Worm (Caenorhabditis elegans) whole organism, L3 larva: ENCODE data around the gene gln-6.
"Not testable (repeated sequence)": the region's sequence is repeated elsewhere in the genome, so short reads cannot be mapped to it uniquely, and the experiment has no call there.

Experiments
- R02D3.7 ChIP-seq: fragments of 150-350 bp; optimal IDR thresholded peaks from 2 replicates; lab custom pipeline; 2014; ENCODE audit warnings: missing biosample characterization, missing genetic modification characterization
- ZK546.5 ChIP-seq: sonication (generic microtip); optimal IDR thresholded peaks from 2 replicates; lab custom pipeline; 2017; ENCODE audit warnings: missing biosample characterization, missing genetic modification characterization
- ama-1 ChIP-seq: fragments of 150-350 bp; optimal IDR thresholded peaks from 2 replicates; lab custom pipeline; 2018
- ceh-16 ChIP-seq: sonication (generic microtip); optimal IDR thresholded peaks from 2 replicates; lab custom pipeline; 2017; ENCODE audit warnings: missing biosample characterization, missing genetic modification characterization
- ceh-28 ChIP-seq: fragments of 150-350 bp; optimal IDR thresholded peaks from 2 replicates; lab custom pipeline; 2014; ENCODE audit warnings: missing biosample characterization, missing genetic modification reagents, missing genetic modification characterization
- ceh-82 ChIP-seq: fragments of 150-350 bp; optimal IDR thresholded peaks from 2 replicates; lab custom pipeline; 2014; ENCODE audit warnings: missing biosample characterization, missing genetic modification characterization
- daf-12 ChIP-seq: fragments of 150-350 bp; optimal IDR thresholded peaks from 2 replicates; lab custom pipeline; 2014; ENCODE audit warnings: missing biosample characterization, missing genetic modification reagents, missing genetic modification characterization
- egl-27 ChIP-seq: sonication (generic microtip); optimal IDR thresholded peaks from 4 replicates; lab custom pipeline; 2017; ENCODE audit warnings: missing biosample characterization, missing genetic modification reagents, missing genetic modification characterization
- egl-5 ChIP-seq: fragments of 150-350 bp; optimal IDR thresholded peaks from 2 replicates; lab custom pipeline; 2017; ENCODE audit warnings: missing biosample characterization, missing genetic modification reagents, missing genetic modification characterization, inconsistent platforms
- elt-2 ChIP-seq: sonication (generic microtip); optimal IDR thresholded peaks from 2 replicates; lab custom pipeline; 2016; ENCODE audit warnings: missing genetic modification reagents, mild to moderate bottlenecking, missing genetic modification characterization, missing compliant biosample characterization
- elt-3 ChIP-seq, 3 experiments: fragments of 150-350 bp in 1 of 3; sonication (generic microtip) in 2 of 3; optimal IDR thresholded peaks; 2 replicates in 2 of 3; 4 replicates in 1 of 3; lab custom pipeline; 2014 to 2017; ENCODE audit warnings: missing biosample characterization in 3 of 3, missing genetic modification characterization in 3 of 3
- fkh-10 ChIP-seq: sonication (generic microtip); optimal IDR thresholded peaks from 2 replicates; lab custom pipeline; 2017; ENCODE audit warnings: missing biosample characterization, missing genetic modification reagents, missing genetic modification characterization
- fkh-2 ChIP-seq: fragments of 150-350 bp; optimal IDR thresholded peaks from 2 replicates; lab custom pipeline; 2014; ENCODE audit warnings: missing biosample characterization, missing genetic modification reagents, missing genetic modification characterization
- fos-1 ChIP-seq: fragments of 150-350 bp; optimal IDR thresholded peaks from 2 replicates; lab custom pipeline; 2014; ENCODE audit warnings: missing biosample characterization, missing genetic modification characterization
- hmg-11 ChIP-seq: sonication (generic microtip); optimal IDR thresholded peaks from 2 replicates; lab custom pipeline; 2016; ENCODE audit warnings: missing genetic modification characterization, missing compliant biosample characterization
- lin-15B ChIP-seq: fragments of 150-350 bp; optimal IDR thresholded peaks from 2 replicates; lab custom pipeline; 2014; ENCODE audit warnings: missing biosample characterization, missing genetic modification characterization
- lin-39 ChIP-seq: fragments of 150-350 bp; optimal IDR thresholded peaks from 2 replicates; lab custom pipeline; 2018; ENCODE audit warnings: missing biosample characterization, missing genetic modification reagents, missing genetic modification characterization
- mdl-1 ChIP-seq: fragments of 150-350 bp; optimal IDR thresholded peaks from 2 replicates; lab custom pipeline; 2014; ENCODE audit warnings: missing biosample characterization, missing genetic modification characterization
- mml-1 ChIP-seq: fragments of 150-350 bp; sonication (generic microtip); optimal IDR thresholded peaks from 3 replicates; lab custom pipeline; 2014; ENCODE audit warnings: missing biosample characterization, missing genetic modification characterization
- nfya-1 ChIP-seq: sonication (generic microtip); optimal IDR thresholded peaks from 2 replicates; lab custom pipeline; 2017; ENCODE audit warnings: missing genetic modification characterization, mild to moderate bottlenecking, missing compliant biosample characterization, antibody characterized with exemption, moderate library complexity; ENCODE audit not compliant: insufficient read depth
- nhr-11 ChIP-seq: fragments of 150-350 bp; optimal IDR thresholded peaks from 2 replicates; lab custom pipeline; 2014; ENCODE audit warnings: missing biosample characterization, missing genetic modification characterization
- nhr-12 ChIP-seq: fragments of 150-350 bp; optimal IDR thresholded peaks from 2 replicates; lab custom pipeline; 2014; ENCODE audit warnings: missing biosample characterization, missing genetic modification characterization
- nhr-23 ChIP-seq: fragments of 150-350 bp; optimal IDR thresholded peaks from 2 replicates; lab custom pipeline; 2014; ENCODE audit warnings: missing biosample characterization, missing genetic modification reagents, missing genetic modification characterization
- nhr-237 ChIP-seq: fragments of 150-350 bp; optimal IDR thresholded peaks from 2 replicates; lab custom pipeline; 2014; ENCODE audit warnings: missing biosample characterization, missing genetic modification characterization
- nhr-25 ChIP-seq: sonication (generic microtip); optimal IDR thresholded peaks from 2 replicates; lab custom pipeline; 2017; ENCODE audit warnings: missing biosample characterization, missing genetic modification characterization
- nhr-43 ChIP-seq: sonication (generic microtip); optimal IDR thresholded peaks from 2 replicates; lab custom pipeline; 2016; ENCODE audit warnings: mild to moderate bottlenecking, missing genetic modification characterization, missing compliant biosample characterization; ENCODE audit not compliant: poor library complexity, severe bottlenecking
- nhr-67 ChIP-seq: fragments of 150-350 bp; optimal IDR thresholded peaks from 2 replicates; lab custom pipeline; 2014; ENCODE audit warnings: missing biosample characterization, missing genetic modification characterization
- nhr-76 ChIP-seq: fragments of 150-350 bp; sonication (generic microtip); optimal IDR thresholded peaks from 5 replicates; lab custom pipeline; 2014; ENCODE audit warnings: missing biosample characterization, missing genetic modification characterization
- pha-4 ChIP-seq: fragments of 150-350 bp; optimal IDR thresholded peaks from 2 replicates; lab custom pipeline; 2014; ENCODE audit warnings: missing biosample characterization, missing genetic modification reagents, missing genetic modification characterization
- pqm-1 ChIP-seq: fragments of 150-350 bp; optimal IDR thresholded peaks from 2 replicates; lab custom pipeline; 2017; ENCODE audit warnings: missing biosample characterization, missing genetic modification characterization, inconsistent platforms
- sea-2 ChIP-seq: fragments of 150-350 bp; sonication (generic microtip); optimal IDR thresholded peaks from 4 replicates; lab custom pipeline; 2014; ENCODE audit warnings: missing biosample characterization, missing genetic modification reagents, missing genetic modification characterization
- skn-1 ChIP-seq: fragments of 150-350 bp; optimal IDR thresholded peaks from 2 replicates; lab custom pipeline; 2014; ENCODE audit warnings: missing biosample characterization, missing genetic modification characterization
- snpc-4 ChIP-seq: fragments of 150-350 bp; optimal IDR thresholded peaks from 2 replicates; lab custom pipeline; 2014; ENCODE audit warnings: missing biosample characterization, missing genetic modification characterization
- tbx-2 ChIP-seq: sonication (generic microtip); optimal IDR thresholded peaks from 2 replicates; lab custom pipeline; 2016; ENCODE audit warnings: mild to moderate bottlenecking, missing genetic modification characterization, missing compliant biosample characterization
- unc-39 ChIP-seq: sonication (generic microtip); optimal IDR thresholded peaks from 4 replicates; lab custom pipeline; 2017; ENCODE audit warnings: missing biosample characterization, missing genetic modification characterization
- unc-62 ChIP-seq: fragments of 150-350 bp; sonication (generic microtip); optimal IDR thresholded peaks from 4 replicates; lab custom pipeline; 2014; ENCODE audit warnings: missing biosample characterization, missing genetic modification reagents, missing genetic modification characterization
- zag-1 ChIP-seq: fragments of 150-350 bp; optimal IDR thresholded peaks from 2 replicates; lab custom pipeline; 2014; ENCODE audit warnings: missing biosample characterization, missing genetic modification characterization

gln-6 gene

ce11 chrIV:9740851-9741549 lies at the start of gene gln-6:
Gene gln-6, minus strand, starts transcription at chrIV:9740901.
- TF ChIP-seq ZK546.5 (tag; lab: Kevin White, UChicago); ceh-28; ceh-82 (tag; lab: Kevin White, UChicago): not testable (repeated sequence)
- TF ChIP-seq, all 47 proteins: peak for 0; not testable (repeated sequence) for 47

- TF ChIP-seq unc-62 (GFP tag; lab: Kevin White, UChicago), result no peak
- TF ChIP-seq egl-5 (tag; lab: Kevin White, UChicago), result no peak
- no peak for TF ChIP-seq elt-2 (tag; lab: Kevin White, UChicago)
- no peak for TF ChIP-seq egl-27
- no peak for TF ChIP-seq mdl-1 (tag; lab: Kevin White, UChicago)
- TF ChIP-seq nhr-76 (tag; lab: Kevin White, UChicago), result no peak
- no peak for TF ChIP-seq snpc-4 (tag; lab: Kevin White, UChicago)
- TF ChIP-seq pha-4 (tag; lab: Kevin White, UChicago), result no peak
- no peak for TF ChIP-seq nhr-12 (tag; lab: Kevin White, UChicago)
- no peak for TF ChIP-seq sea-2 (GFP tag; lab: Kevin White, UChicago)
- no peak for TF ChIP-seq nhr-23 (tag; lab: Kevin White, UChicago)
- no peak for TF ChIP-seq daf-12 (tag; lab: Kevin White, UChicago)
- TF ChIP-seq nfya-1, result no peak
- TF ChIP-seq lin-15B, result no peak
- TF ChIP-seq zag-1 (tag; lab: Kevin White, UChicago), result no peak
- no peak for TF ChIP-seq ceh-82 (tag; lab: Kevin White, UChicago)
Observed at ce11 chrIV:9789496-9789895, 48.8 kb upstream of the gln-6 start, which contains the start of gene T13F2.4. Gene T13F2.4, plus strand, starts transcription at chrIV:9789796.

- no peak for TF ChIP-seq fkh-10 (GFP tag; lab: Kevin White, UChicago)
- no peak for TF ChIP-seq nhr-11 (tag; lab: Kevin White, UChicago)
- no peak for TF ChIP-seq nhr-237 (tag; lab: Kevin White, UChicago)
- no peak for TF ChIP-seq ceh-28
- TF ChIP-seq mml-1 (tag; lab: Kevin White, UChicago), result no peak
- TF ChIP-seq ama-1, result no peak
- TF ChIP-seq skn-1 (tag; lab: Kevin White, UChicago), result no peak
- no peak for TF ChIP-seq elt-2 (tag; lab: Kevin White, UChicago)
- TF ChIP-seq hmg-11 (tag; lab: Kevin White, UChicago), result no peak
- TF ChIP-seq nhr-25 (tag; lab: Kevin White, UChicago), result no peak
- TF ChIP-seq nhr-12 (tag; lab: Kevin White, UChicago), result no peak
- no peak for TF ChIP-seq mdl-1 (tag; lab: Kevin White, UChicago)
- no peak for TF ChIP-seq zag-1 (tag; lab: Kevin White, UChicago)
- TF ChIP-seq elt-3 (tag; optimal IDR thresholded peaks at IDR 0.05; lab: Kevin White, UChicago), result no peak
- TF ChIP-seq nhr-76 (tag; lab: Kevin White, UChicago), result no peak
- no peak for TF ChIP-seq pqm-1 (tag; lab: Kevin White, UChicago)
- no peak for TF ChIP-seq nhr-23 (tag; lab: Kevin White, UChicago)
- TF ChIP-seq ceh-16 (tag; lab: Kevin White, UChicago), result no peak
- no peak for TF ChIP-seq nhr-43 (tag; lab: Kevin White, UChicago)
- TF ChIP-seq tbx-2 (tag; lab: Kevin White, UChicago), result no peak
Observed at ce11 chrIV:9784689-9785088, 44.0 kb upstream of the gln-6 start, which contains the start of gene sre-4. Gene sre-4, minus strand, starts transcription at chrIV:9784789.

ce11 chrIV:9778016-9778415 lies 37.3 kb upstream of the gln-6 start, which contains the start of gene T13F2.6:
Gene T13F2.6, plus strand, starts transcription at chrIV:9778321.
- TF ChIP-seq nhr-67 (tag; lab: Kevin White, UChicago), result no peak
- TF ChIP-seq fos-1, result no peak
- no peak for TF ChIP-seq lin-39 (tag; lab: Kevin White, UChicago)
- TF ChIP-seq lin-15B, result no peak
- TF ChIP-seq hmg-11 (tag; lab: Kevin White, UChicago), result no peak
- TF ChIP-seq nhr-23 (tag; lab: Kevin White, UChicago), result no peak
- no peak for TF ChIP-seq mml-1 (tag; lab: Kevin White, UChicago)
- TF ChIP-seq unc-39 (tag; lab: Kevin White, UChicago), result no peak
- TF ChIP-seq pha-4 (tag; lab: Kevin White, UChicago), result no peak
- TF ChIP-seq nhr-237 (tag; lab: Kevin White, UChicago), result no peak
- TF ChIP-seq egl-27, result no peak
- TF ChIP-seq nfya-1, result no peak
- no peak for TF ChIP-seq R02D3.7
- TF ChIP-seq mdl-1 (tag; lab: Kevin White, UChicago), result no peak
- TF ChIP-seq fkh-2 (tag; lab: Kevin White, UChicago), result no peak
- TF ChIP-seq ceh-16 (tag; lab: Kevin White, UChicago), result no peak
- TF ChIP-seq ceh-82 (tag; lab: Kevin White, UChicago), result no peak
- no peak for TF ChIP-seq snpc-4 (tag; lab: Kevin White, UChicago)
